Worm (Caenorhabditis elegans) whole organism, L2 larva: ENCODE measurements around the gene egl-2.

ENCODE experiments used
- ceh-16 ChIP-seq: fragments of 150-350 bp; optimal IDR thresholded peaks from 2 replicates; lab custom pipeline; 2014; ENCODE audit warnings: missing biosample characterization, missing genetic modification characterization
- ceh-82 ChIP-seq: fragments of 150-350 bp; optimal IDR thresholded peaks from 2 replicates; lab custom pipeline; 2014; ENCODE audit warnings: missing biosample characterization, missing genetic modification characterization
- nhr-12 ChIP-seq: fragments of 150-350 bp; optimal IDR thresholded peaks from 2 replicates; lab custom pipeline; 2014; ENCODE audit warnings: missing biosample characterization, missing genetic modification characterization
- nhr-23 ChIP-seq: fragments of 150-350 bp; optimal IDR thresholded peaks from 2 replicates; lab custom pipeline; 2014; ENCODE audit warnings: missing biosample characterization, missing genetic modification reagents, missing genetic modification characterization
- nhr-77 ChIP-seq: fragments of 150-350 bp; optimal IDR thresholded peaks from 2 replicates; lab custom pipeline; 2014; ENCODE audit warnings: missing biosample characterization, missing genetic modification characterization
- sma-9 ChIP-seq, 2 experiments: fragments of 150-350 bp in 1 of 2; sonication (generic microtip) in 1 of 2; optimal IDR thresholded peaks; 2 replicates each; lab custom pipeline; 2014 to 2016; ENCODE audit warnings: missing genetic modification characterization in 2 of 2, mild to moderate bottlenecking in 1 of 2, missing biosample characterization in 1 of 2, missing compliant biosample characterization in 1 of 2, missing genetic modification reagents in 1 of 2, moderate library complexity in 1 of 2
- ztf-4 ChIP-seq: fragments of 150-350 bp; optimal IDR thresholded peaks from 2 replicates; lab custom pipeline; 2014; ENCODE audit warnings: missing biosample characterization, missing genetic modification characterization

- TF ChIP-seq nhr-77 (tag; lab: Kevin White, UChicago) (no peak), ceh-16 (no peak), nhr-23 (tag; lab: Kevin White, UChicago) (no peak), sma-9 (GFP tag; optimal IDR thresholded peaks at IDR 0.05; lab: Kevin White, UChicago) (no peak), sma-9 (tag; optimal IDR thresholded peaks at IDR 0.05; lab: Kevin White, UChicago) (no peak), nhr-12 (tag; lab: Kevin White, UChicago) (no peak), ceh-82 (tag; lab: Kevin White, UChicago) (no peak), ztf-4 (tag; lab: Kevin White, UChicago) (no peak)
Measured at ce11 chrV:1342712-1343111, 43.6 kb upstream of the egl-2 start.
